Worm (Caenorhabditis elegans): Measurements from ENCODE around the gene srz-13.

DNA sequence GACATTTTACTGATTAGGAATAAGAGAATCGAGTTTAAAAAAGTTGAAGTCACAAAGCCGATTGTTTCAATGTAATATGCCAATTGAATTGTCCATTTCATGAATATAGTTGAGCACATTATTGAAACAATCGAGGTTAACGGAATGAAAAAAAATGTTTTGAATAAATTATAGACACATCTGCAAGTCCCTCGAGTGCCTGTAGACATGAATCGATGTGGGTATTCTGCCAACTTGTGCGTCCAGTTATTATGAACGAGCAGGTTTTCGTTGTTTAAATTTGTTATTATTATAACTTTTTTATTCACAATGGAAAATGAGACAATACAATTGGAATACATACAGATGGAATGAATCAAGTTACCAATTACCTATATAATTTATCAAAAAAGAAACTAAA is 23.8 kb upstream of the srz-13 start, which contains the start of gene str-99:
- no peak for TF ChIP-seq skn-1 (tag; optimal IDR thresholded peaks at IDR 0.05)
- TF ChIP-seq dmd-4 (tag; optimal IDR thresholded peaks at IDR 0.05) = no peak
- TF ChIP-seq nhr-21 (tag; optimal IDR thresholded peaks at IDR 0.05) = no peak
- no peak for TF ChIP-seq ceh-16 (tag; optimal IDR thresholded peaks at IDR 0.05)
- TF ChIP-seq unc-62 (GFP tag; optimal IDR thresholded peaks at IDR 0.05) = no peak

Data from whole organism, L2 larva.